Worm (Caenorhabditis elegans): ENCODE results near the gene ZK328.6.

The ZK328.6 gene

ce11 chrIII:6039370-6039769, 9.0 kb upstream of the ZK328.6 start, which contains the start of gene ift-139:
Gene ift-139 (minus strand): TSS chrIII:6039470.
- TF ChIP-seq nhr-111 (GFP tag; optimal IDR thresholded peaks at IDR 0.05) (no peak), D1046.2 (GFP tag; IDR thresholded peaks at IDR 0.05) (no peak), zfp-3 (GFP tag; conservative IDR thresholded peaks at IDR 0.05) (no peak), F49E8.2 (tag; optimal IDR thresholded peaks at IDR 0.05; ENCODE audit: borderline replicate concordance) (no peak), Y75B8A.6 (GFP tag; IDR thresholded peaks at IDR 0.05) (no peak), nhr-237 (tag; optimal IDR thresholded peaks at IDR 0.05) (no peak), lsy-2 (tag; optimal IDR thresholded peaks at IDR 0.05) (no peak), snpc-1.2 (GFP tag; IDR thresholded peaks at IDR 0.05) (no peak), jun-1 (tag; optimal IDR thresholded peaks at IDR 0.05) (no peak), lin-1 (GFP tag; IDR thresholded peaks at IDR 0.05) (no peak), unc-62 (GFP tag; optimal IDR thresholded peaks at IDR 0.05 in 1 of 2) (no peak), unc-62 (tag; optimal IDR thresholded peaks at IDR 0.05) (no peak), aly-2 (tag; optimal IDR thresholded peaks at IDR 0.05) (no peak), ZK546.5 (tag; optimal IDR thresholded peaks at IDR 0.05) (no peak), egl-43 (GFP tag; IDR thresholded peaks at IDR 0.05) (no peak)

- no peak for TF ChIP-seq nhr-102 (tag; optimal IDR thresholded peaks at IDR 0.05)
- TF ChIP-seq hmg-1.1 (GFP tag; IDR thresholded peaks at IDR 0.05), result no peak
- TF ChIP-seq nhr-28 (tag; optimal IDR thresholded peaks at IDR 0.05), result peak; percentile 10
- no peak for TF ChIP-seq zag-1 (tag; optimal IDR thresholded peaks at IDR 0.05)
- TF ChIP-seq zfp-2 (tag; optimal IDR thresholded peaks at IDR 0.05), result no peak
- TF ChIP-seq egl-43 (GFP tag; IDR thresholded peaks at IDR 0.05), result no peak
Measured at ce11 chrIII:6028432-6028831, 2.0 kb downstream of the ZK328.6 start, which contains the start of gene tbx-7. Gene tbx-7 (minus strand): TSS chrIII:6028532.

ce11 chrIII:6019512-6020209, 10.7 kb downstream of the ZK328.6 start, which contains the start of the genes npp-10 and cyk-3:
Gene npp-10 (minus strand): TSS chrIII:6019562.
Gene cyk-3 (plus strand): TSS chrIII:6020159.
- no peak for TF ChIP-seq nhr-25 (tag; optimal IDR thresholded peaks at IDR 0.05; ENCODE audit: borderline replicate concordance, insufficient read depth)
- TF ChIP-seq php-3 (GFP tag; IDR thresholded peaks at IDR 0.05), result no peak
- TF ChIP-seq lim-7 (GFP tag; IDR thresholded peaks at IDR 0.05), result no peak
- TF ChIP-seq snpc-1.2 (GFP tag; IDR thresholded peaks at IDR 0.05), result no peak
- TF ChIP-seq dpl-1 (GFP tag; optimal IDR thresholded peaks at IDR 0.05), result peak; percentile 51
- TF ChIP-seq ztf-7 (tag; optimal IDR thresholded peaks at IDR 0.05), result no peak
- no peak for TF ChIP-seq T20F7.1 (GFP tag; optimal IDR thresholded peaks at IDR 0.05)
- no peak for TF ChIP-seq daf-8 (GFP tag; IDR thresholded peaks at IDR 0.05)
- no peak for TF ChIP-seq nhr-10 (tag; optimal IDR thresholded peaks at IDR 0.05)
- TF ChIP-seq nhr-42 (GFP tag; IDR thresholded peaks at IDR 0.05), result no peak
- TF ChIP-seq ZK546.5 (tag; optimal IDR thresholded peaks at IDR 0.05), result no peak
- no peak for TF ChIP-seq Y5F2A.4 (GFP tag; optimal IDR thresholded peaks at IDR 0.05)
- TF ChIP-seq mes-2 (tag; optimal IDR thresholded peaks at IDR 0.05; ENCODE audit: poor library complexity, severe bottlenecking), result peak; percentile 67
- peak; percentile 32 for TF ChIP-seq unc-130 (GFP tag; optimal IDR thresholded peaks at IDR 0.05)
- no peak for TF ChIP-seq zfp-2 (tag; optimal IDR thresholded peaks at IDR 0.05)
- peak; percentile 95 for TF ChIP-seq aha-1 (tag)
- no peak for TF ChIP-seq F10B5.3 (tag; optimal IDR thresholded peaks at IDR 0.05)
- TF ChIP-seq dve-1 (tag; optimal IDR thresholded peaks at IDR 0.05; ENCODE audit: insufficient read depth), result no peak
- TF ChIP-seq vab-7 (GFP tag; IDR thresholded peaks at IDR 0.05), result no peak
- peak; percentile 21 for TF ChIP-seq nhr-6 (tag; optimal IDR thresholded peaks at IDR 0.05)
- no peak for TF ChIP-seq mxl-2 (GFP tag; conservative IDR thresholded peaks at IDR 0.05)
- no peak for TF ChIP-seq daf-16 (GFP tag; optimal IDR thresholded peaks at IDR 0.05)
- no peak for TF ChIP-seq daf-16 (tag; optimal IDR thresholded peaks at IDR 0.05)
- TF ChIP-seq lin-39 (tag; optimal IDR thresholded peaks at IDR 0.05), result no peak
- no peak for TF ChIP-seq mxl-3 (GFP tag; optimal IDR thresholded peaks at IDR 0.05)
- TF ChIP-seq R02D3.7 (tag; optimal IDR thresholded peaks at IDR 0.05), result no peak
- TF ChIP-seq arid-1 (GFP tag; conservative IDR thresholded peaks at IDR 0.05), result no peak
- TF ChIP-seq mdt-29 (GFP tag; IDR thresholded peaks at IDR 0.05), result no peak
- TF ChIP-seq gei-8 (GFP tag; optimal IDR thresholded peaks at IDR 0.05), result no peak
- TF ChIP-seq hif-1 (tag; optimal IDR thresholded peaks at IDR 0.05), result no peak
- no peak for TF ChIP-seq lin-29 (GFP tag; IDR thresholded peaks at IDR 0.05)

Measured in whole organism, L4 larva.